Fruit fly (Drosophila melanogaster) whole organism, embryonic: ENCODE measurements around the gene Plzf.

Source experiments
- Aef1 ChIP-seq: fragments of 200-800 bp; sonication (Bioruptor generic); IDR thresholded peaks from 3 replicates; pipeline ENCODE4 v1.3.6; 2022; ENCODE audit warnings: missing biosample characterization, missing genetic modification characterization
- CG11456 ChIP-seq: fragments of 200-800 bp; sonication (Bioruptor generic); IDR thresholded peaks from 3 replicates; pipeline ENCODE4 v1.3.6; 2022; ENCODE audit warnings: missing biosample characterization, missing genetic modification characterization
- CG11695 ChIP-seq: fragments of 200-800 bp; sonication (Bioruptor generic); IDR thresholded peaks from 3 replicates; pipeline ENCODE4 v1.3.6; 2022; ENCODE audit warnings: missing biosample characterization, missing genetic modification characterization
- CG14667 ChIP-seq: fragments of 200-800 bp; sonication (Bioruptor generic); IDR thresholded peaks from 2 replicates; pipeline ENCODE4 v1.3.6; 2022; ENCODE audit warnings: missing biosample characterization, missing genetic modification characterization
- CG1603 ChIP-seq: fragments of 200-800 bp; sonication (Bioruptor generic); optimal IDR thresholded peaks from 2 replicates; lab custom pipeline; 2019; ENCODE audit warnings: missing biosample characterization, mild to moderate bottlenecking, missing genetic modification characterization, moderate library complexity
- CG2129 ChIP-seq: fragments of 200-800 bp; sonication (Bioruptor generic); IDR thresholded peaks from 2 replicates; pipeline ENCODE4 v1.3.6; 2022; ENCODE audit warnings: missing biosample characterization, missing genetic modification characterization; ENCODE audit not compliant: partially characterized antibody
- CG2875 ChIP-seq: fragments of 200-800 bp; sonication (Bioruptor generic); optimal IDR thresholded peaks from 2 replicates; lab custom pipeline; 2017; ENCODE audit warnings: missing biosample characterization, mild to moderate bottlenecking, missing genetic modification characterization, missing genetic modification reagents
- CG31224 ChIP-seq: fragments of 200-800 bp; sonication (Bioruptor generic); IDR thresholded peaks from 2 replicates; pipeline ENCODE4 v1.3.6; 2022; ENCODE audit warnings: missing biosample characterization, missing genetic modification characterization
- CG32767 ChIP-seq: fragments of 200-800 bp; sonication (Bioruptor generic); IDR thresholded peaks from 2 replicates; pipeline ENCODE4 v1.3.6; 2022; ENCODE audit warnings: missing biosample characterization, missing genetic modification characterization
- CG4424 ChIP-seq: fragments of 200-800 bp; sonication (Bioruptor generic); optimal IDR thresholded peaks from 3 replicates; lab custom pipeline; 2016; ENCODE audit warnings: missing biosample characterization, missing genetic modification characterization
- CG4730 ChIP-seq: fragments of 200-800 bp; sonication (Bioruptor generic); IDR thresholded peaks from 2 replicates; pipeline ENCODE4 v1.3.6; 2022; ENCODE audit warnings: missing biosample characterization, missing genetic modification characterization
- CG5245 ChIP-seq: fragments of 200-800 bp; sonication (Bioruptor generic); optimal IDR thresholded peaks from 3 replicates; lab custom pipeline; 2016; ENCODE audit warnings: missing biosample characterization, missing genetic modification characterization
- CG6254 ChIP-seq: fragments of 200-800 bp; sonication (Bioruptor generic); optimal IDR thresholded peaks from 3 replicates; lab custom pipeline; 2017; ENCODE audit warnings: mild to moderate bottlenecking, missing biosample characterization, missing genetic modification reagents, missing genetic modification characterization
- CG6272 ChIP-seq: fragments of 200-800 bp; sonication (Bioruptor generic); IDR thresholded peaks from 2 replicates; pipeline ENCODE4 v1.3.6; 2022; ENCODE audit warnings: missing biosample characterization, missing genetic modification characterization
- CG7786 ChIP-seq: fragments of 200-800 bp; sonication (Bioruptor generic); optimal IDR thresholded peaks from 2 replicates; lab custom pipeline; 2016; ENCODE audit warnings: missing biosample characterization, missing genetic modification characterization
- CG8388 ChIP-seq: fragments of 200-800 bp; sonication (Bioruptor generic); optimal IDR thresholded peaks from 2 replicates; lab custom pipeline; 2019; ENCODE audit warnings: missing biosample characterization, mild to moderate bottlenecking, missing genetic modification characterization, moderate library complexity
- CG9876 ChIP-seq: fragments of 200-800 bp; sonication (Bioruptor generic); optimal IDR thresholded peaks from 2 replicates; lab custom pipeline; 2016; ENCODE audit warnings: missing biosample characterization, missing genetic modification characterization
- CG9932 ChIP-seq: fragments of 200-800 bp; sonication (Bioruptor generic); IDR thresholded peaks from 2 replicates; pipeline ENCODE4 v1.3.6; 2022; ENCODE audit warnings: missing biosample characterization, missing genetic modification characterization
- Fer3 ChIP-seq: fragments of 200-800 bp; sonication (Bioruptor generic); optimal IDR thresholded peaks from 2 replicates; lab custom pipeline; 2018; ENCODE audit warnings: missing biosample characterization, mild to moderate bottlenecking, missing genetic modification characterization, moderate library complexity
- HHEX ChIP-seq: fragments of 200-800 bp; sonication (Bioruptor generic); optimal IDR thresholded peaks from 3 replicates; lab custom pipeline; 2017; ENCODE audit warnings: missing biosample characterization, mild to moderate bottlenecking, missing genetic modification characterization, missing genetic modification reagents
- Hsf ChIP-seq: fragments of 200-800 bp; sonication (Bioruptor generic); optimal IDR thresholded peaks from 3 replicates; lab custom pipeline; 2016; ENCODE audit warnings: missing biosample characterization, missing genetic modification characterization
- Nf-YC ChIP-seq: fragments of 200-800 bp; optimal IDR thresholded peaks from 3 replicates; lab custom pipeline; 2019; ENCODE audit warnings: missing biosample characterization, mild to moderate bottlenecking, missing genetic modification characterization, moderate library complexity
- Vsx1 ChIP-seq: fragments of 200-800 bp; sonication (Bioruptor generic); optimal IDR thresholded peaks from 2 replicates; lab custom pipeline; 2017; ENCODE audit warnings: missing biosample characterization, mild to moderate bottlenecking, missing genetic modification characterization, missing genetic modification reagents
- YL-1 ChIP-seq: fragments of 200-800 bp; sonication (Bioruptor generic); optimal IDR thresholded peaks from 3 replicates; lab custom pipeline; 2017; ENCODE audit warnings: missing biosample characterization, mild to moderate bottlenecking, missing genetic modification characterization
- ab ChIP-seq: fragments of 200-800 bp; sonication (Bioruptor generic); optimal IDR thresholded peaks from 2 replicates; lab custom pipeline; 2016; ENCODE audit warnings: missing biosample characterization, missing genetic modification characterization
- ase ChIP-seq: fragments of 200-800 bp; sonication (Bioruptor generic); IDR thresholded peaks from 3 replicates; pipeline ENCODE4 v1.3.6; 2022; ENCODE audit warnings: missing biosample characterization, missing genetic modification characterization
- cg ChIP-seq: fragments of 200-800 bp; sonication (Bioruptor generic); optimal IDR thresholded peaks from 3 replicates; lab custom pipeline; 2019; ENCODE audit warnings: missing biosample characterization, mild to moderate bottlenecking, missing genetic modification characterization, moderate library complexity
- ci ChIP-seq: fragments of 200-800 bp; sonication (Bioruptor generic); IDR thresholded peaks from 3 replicates; pipeline ENCODE4 v1.3.6; 2022; ENCODE audit warnings: missing biosample characterization, missing genetic modification characterization
- crol ChIP-seq: fragments of 200-800 bp; sonication (Bioruptor generic); IDR thresholded peaks from 2 replicates; pipeline ENCODE4 v1.3.6; 2022; ENCODE audit warnings: missing biosample characterization, missing genetic modification characterization
- crp ChIP-seq, 2 experiments: fragments of 200-800 bp; sonication (Bioruptor generic); optimal IDR thresholded peaks; 2 replicates in 1 of 2; 3 replicates in 1 of 2; lab custom pipeline; 2017; ENCODE audit warnings: missing biosample characterization in 2 of 2, missing genetic modification characterization in 2 of 2, mild to moderate bottlenecking in 1 of 2, moderate library complexity in 1 of 2
- en ChIP-seq: fragments of 200-800 bp; sonication (Bioruptor generic); optimal IDR thresholded peaks from 2 replicates; lab custom pipeline; 2016; ENCODE audit warnings: missing biosample characterization, missing genetic modification characterization
- fu2 ChIP-seq: fragments of 200-800 bp; sonication (Bioruptor generic); optimal IDR thresholded peaks from 2 replicates; lab custom pipeline; 2016; ENCODE audit warnings: missing biosample characterization, missing genetic modification characterization
- grau ChIP-seq: fragments of 200-800 bp; optimal IDR thresholded peaks from 3 replicates; lab custom pipeline; 2019; ENCODE audit warnings: missing biosample characterization, mild to moderate bottlenecking, missing genetic modification characterization, moderate library complexity
- gsb ChIP-seq: fragments of 200-800 bp; sonication (Bioruptor generic); IDR thresholded peaks from 2 replicates; pipeline ENCODE4 v1.3.6; 2022; ENCODE audit warnings: missing biosample characterization, missing genetic modification characterization
- gsb-n ChIP-seq: fragments of 200-800 bp; sonication (Bioruptor generic); optimal IDR thresholded peaks from 3 replicates; lab custom pipeline; 2018; ENCODE audit warnings: missing biosample characterization, mild to moderate bottlenecking, missing genetic modification characterization
- ham ChIP-seq: fragments of 200-800 bp; sonication (Bioruptor generic); IDR thresholded peaks from 2 replicates; pipeline ENCODE4 v1.3.6; 2022; ENCODE audit warnings: missing biosample characterization, missing genetic modification characterization
- hbn ChIP-seq: fragments of 200-800 bp; sonication (Bioruptor generic); IDR thresholded peaks from 2 replicates; pipeline ENCODE4 v1.3.6; 2022; ENCODE audit warnings: missing biosample characterization, missing genetic modification characterization; ENCODE audit not compliant: partially characterized antibody
- inv ChIP-seq: fragments of 200-800 bp; sonication (Bioruptor generic); IDR thresholded peaks from 2 replicates; pipeline ENCODE4 v1.3.6; 2022; ENCODE audit warnings: missing biosample characterization, missing genetic modification characterization; ENCODE audit not compliant: partially characterized antibody
- nmo ChIP-seq: fragments of 200-800 bp; sonication (Bioruptor generic); optimal IDR thresholded peaks from 2 replicates; lab custom pipeline; 2018; ENCODE audit warnings: missing biosample characterization, mild to moderate bottlenecking, missing genetic modification characterization, moderate library complexity
- peb ChIP-seq: fragments of 200-800 bp; sonication (Bioruptor generic); IDR thresholded peaks from 2 replicates; pipeline ENCODE4 v1.3.6; 2022; ENCODE audit warnings: missing biosample characterization, missing genetic modification characterization
- ranshi ChIP-seq: fragments of 200-800 bp; sonication (Bioruptor generic); IDR thresholded peaks from 2 replicates; pipeline ENCODE4 v1.3.6; 2022; ENCODE audit warnings: missing biosample characterization, missing genetic modification characterization
- repo ChIP-seq: fragments of 200-800 bp; sonication (Bioruptor generic); optimal IDR thresholded peaks from 2 replicates; lab custom pipeline; 2016; ENCODE audit warnings: missing biosample characterization, missing genetic modification characterization
- sim ChIP-seq: fragments of 200-800 bp; sonication (Bioruptor generic); IDR thresholded peaks from 2 replicates; pipeline ENCODE4 v1.3.6; 2022; ENCODE audit warnings: missing biosample characterization, missing genetic modification characterization
- slou ChIP-seq: fragments of 200-800 bp; sonication (Bioruptor generic); optimal IDR thresholded peaks from 3 replicates; lab custom pipeline; 2016; ENCODE audit warnings: missing biosample characterization, missing genetic modification characterization
- tap ChIP-seq: fragments of 200-800 bp; optimal IDR thresholded peaks from 3 replicates; lab custom pipeline; 2019; ENCODE audit warnings: missing biosample characterization, mild to moderate bottlenecking, missing genetic modification characterization, moderate library complexity
- tio ChIP-seq: fragments of 200-800 bp; sonication (Bioruptor generic); optimal IDR thresholded peaks from 2 replicates; lab custom pipeline; 2017; ENCODE audit warnings: missing biosample characterization, missing genetic modification characterization, inconsistent platforms
- tll ChIP-seq, 2 experiments: fragments of 200-800 bp in 1 of 2; fragments of >200 bp in 1 of 2; sonication (Bioruptor generic) in 1 of 2; optimal IDR thresholded peaks; 2 replicates each; lab custom pipeline; 2017 to 2019; ENCODE audit warnings: missing biosample characterization in 2 of 2, missing genetic modification characterization in 2 of 2, mild to moderate bottlenecking in 1 of 2, moderate library complexity in 1 of 2
- usp ChIP-seq: fragments of >200 bp; optimal IDR thresholded peaks from 2 replicates; lab custom pipeline; 2017; ENCODE audit warnings: missing biosample characterization, missing genetic modification characterization
- wdn ChIP-seq: fragments of 200-800 bp; sonication (Bioruptor generic); IDR thresholded peaks from 2 replicates; pipeline ENCODE4 v1.3.6; 2022; ENCODE audit warnings: missing biosample characterization, missing genetic modification characterization

Gene Plzf

DNA sequence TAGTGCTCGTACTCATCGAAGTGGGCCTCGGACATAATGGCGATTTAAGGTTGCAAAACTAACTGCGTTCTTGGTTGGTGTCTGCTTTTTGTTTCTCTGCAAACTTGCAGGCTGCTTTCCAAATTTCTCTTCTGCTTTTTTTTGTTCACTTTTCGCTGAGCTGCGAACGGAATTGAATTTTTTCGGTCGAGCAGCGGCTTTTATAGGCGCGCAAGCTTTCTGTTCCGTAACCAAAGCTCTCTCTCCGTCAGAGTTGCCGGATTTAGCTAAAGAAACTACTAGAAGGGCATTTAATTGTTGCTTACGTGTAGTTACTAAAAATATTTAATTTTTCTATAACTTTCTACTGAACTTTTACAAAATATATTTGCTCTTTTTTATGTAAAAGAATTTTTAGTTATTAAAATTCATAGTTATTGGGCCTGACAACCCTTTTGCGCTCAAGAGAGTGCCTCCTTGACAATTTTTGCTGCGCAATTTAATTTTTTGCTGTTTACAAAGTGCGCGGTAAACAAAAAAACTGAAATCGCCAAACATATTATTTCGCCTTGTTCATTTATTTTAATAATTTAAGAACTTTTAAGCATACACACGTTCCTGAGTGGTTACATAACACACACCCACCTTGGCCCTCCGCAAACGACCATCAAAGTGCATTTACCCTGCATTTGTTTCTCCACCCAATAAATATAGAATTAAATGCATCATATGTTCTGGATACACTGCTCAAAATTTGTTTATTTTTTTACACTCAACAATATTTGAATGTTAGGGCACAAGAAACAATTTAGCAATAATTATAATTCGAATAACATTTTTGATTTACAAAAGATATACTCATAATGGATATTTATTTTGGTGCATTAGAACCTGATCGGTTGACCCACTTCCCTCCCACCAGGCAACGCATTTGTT is 2.5 kb downstream of the Plzf start, which contains the start of gene CG6770 (continued):
- peak; percentile 70 for TF ChIP-seq peb
- TF ChIP-seq crol (GFP tag; lab: Robert Waterston, UW), result peak; percentile 22; the same call in 1 of the 2 replicates
- no peak for TF ChIP-seq usp (GFP tag; lab: Kevin White, UChicago)
- TF ChIP-seq sim, result peak; percentile 38; the same call in 1 of the 2 replicates
- peak; percentile 76 for TF ChIP-seq CG1603 (tag; lab: Kevin White, UChicago)
- TF ChIP-seq CG2129 (GFP tag; lab: Robert Waterston, UW), result no peak
- no peak for TF ChIP-seq en
- TF ChIP-seq Fer3 (tag; lab: Kevin White, UChicago), result peak; percentile 89
- TF ChIP-seq CG9932, result peak; percentile 85
- TF ChIP-seq grau, result peak; percentile 88
- TF ChIP-seq hbn, result no peak
- no peak for TF ChIP-seq ham (GFP tag; lab: Robert Waterston, UW)
- peak; percentile 77; the same call in 2 of the 3 replicates for TF ChIP-seq CG11456 (GFP tag; lab: Robert Waterston, UW)
- peak; percentile 19 for TF ChIP-seq CG4424 (GFP tag; lab: Kevin White, UChicago)
- TF ChIP-seq ase (GFP tag; lab: Robert Waterston, UW), result peak; percentile 67; the same call in 2 of the 3 replicates
- no peak for TF ChIP-seq CG6254 (GFP tag; lab: Kevin White, UChicago)
- peak; percentile 70 for TF ChIP-seq CG4730 (GFP tag; lab: Robert Waterston, UW)
- TF ChIP-seq Hsf (GFP tag; lab: Kevin White, UChicago), result peak; percentile 73
- peak; percentile 80 for TF ChIP-seq tap (tag; lab: Kevin White, UChicago)
- TF ChIP-seq nmo (GFP tag; lab: Kevin White, UChicago), result peak; percentile 56
- peak; percentile 88 for TF ChIP-seq ranshi (GFP tag; lab: Robert Waterston, UW)
- TF ChIP-seq CG5245 (GFP tag; lab: Kevin White, UChicago), result peak; percentile 57
- peak; percentile 72 for TF ChIP-seq Nf-YC (tag; lab: Kevin White, UChicago)
- TF ChIP-seq slou, result no peak
- peak; percentile 31 for TF ChIP-seq CG7786 (GFP tag; lab: Kevin White, UChicago)
- TF ChIP-seq YL-1 (GFP tag; lab: Kevin White, UChicago), result peak; percentile 69
- TF ChIP-seq CG2875, result no peak
- no peak; the same call in 1 of the 2 replicates for TF ChIP-seq CG6272 (GFP tag; lab: Robert Waterston, UW)
- no peak for TF ChIP-seq cg (GFP tag; lab: Kevin White, UChicago)
- peak; percentile 87 for TF ChIP-seq wdn (GFP tag; lab: Robert Waterston, UW)
- peak; percentile 79 for TF ChIP-seq gsb (GFP tag; lab: Robert Waterston, UW)
- peak; percentile 66 for TF ChIP-seq CG8388
- peak; percentile 78 for TF ChIP-seq CG32767 (GFP tag; lab: Robert Waterston, UW)
- peak; percentile 81 for TF ChIP-seq HHEX
- no peak for TF ChIP-seq ab
- no peak for TF ChIP-seq fu2 (GFP tag; lab: Kevin White, UChicago)
- TF ChIP-seq CG11695 (GFP tag; lab: Robert Waterston, UW), result peak; percentile 92
- TF ChIP-seq CG31224 (GFP tag; lab: Robert Waterston, UW), result peak; percentile 64
- no peak for TF ChIP-seq crp (GFP tag; optimal IDR thresholded peaks at IDR 0.05; lab: Kevin White, UChicago)
- peak; percentile 21 for TF ChIP-seq CG9876 (GFP tag; lab: Kevin White, UChicago)
- TF ChIP-seq Vsx1, result peak; percentile 49
- TF ChIP-seq repo, result no peak
- peak; percentile 60; the same call in 1 of the 2 replicates for TF ChIP-seq CG14667 (GFP tag; lab: Robert Waterston, UW)
- peak; percentile 45 for TF ChIP-seq gsb-n
- peak; percentile 64 for TF ChIP-seq tio
- peak; percentile 89 for TF ChIP-seq ci
- TF ChIP-seq tll (GFP tag; optimal IDR thresholded peaks at IDR 0.05; lab: Kevin White, UChicago), result no peak
- TF ChIP-seq inv (GFP tag; lab: Robert Waterston, UW), result no peak
- TF ChIP-seq Aef1, result peak; percentile 74
